Fruit fly (Drosophila melanogaster) whole organism, embryonic: ENCODE measurements around the gene CG12056.

ENCODE experiments used
- Bdp1 ChIP-seq: fragments of 200-800 bp; sonication (Bioruptor generic); optimal IDR thresholded peaks from 3 replicates; lab custom pipeline; 2016; ENCODE audit warnings: missing biosample characterization, missing genetic modification characterization
- CG10267 ChIP-seq: fragments of 200-800 bp; sonication (Bioruptor generic); optimal IDR thresholded peaks from 2 replicates; lab custom pipeline; 2018; ENCODE audit warnings: missing biosample characterization, mild to moderate bottlenecking, missing genetic modification characterization, moderate library complexity
- CG10543 ChIP-seq: fragments of 200-800 bp; sonication (Bioruptor generic); optimal IDR thresholded peaks from 3 replicates; lab custom pipeline; 2017; ENCODE audit warnings: missing biosample characterization, mild to moderate bottlenecking, missing genetic modification characterization, moderate library complexity
- CG12391 ChIP-seq: fragments of 200-800 bp; sonication (Bioruptor generic); optimal IDR thresholded peaks from 3 replicates; lab custom pipeline; 2018; ENCODE audit warnings: missing biosample characterization, mild to moderate bottlenecking, missing genetic modification characterization, moderate library complexity
- CG12659 ChIP-seq: fragments of 200-800 bp; sonication (Bioruptor generic); optimal IDR thresholded peaks from 3 replicates; lab custom pipeline; 2017; ENCODE audit warnings: mild to moderate bottlenecking, missing biosample characterization, missing genetic modification reagents, missing genetic modification characterization
- CG14667 ChIP-seq: fragments of 200-800 bp; sonication (Bioruptor generic); IDR thresholded peaks from 2 replicates; pipeline ENCODE4 v1.3.6; 2022; ENCODE audit warnings: missing biosample characterization, missing genetic modification characterization
- CG14710 ChIP-seq: fragments of 200-800 bp; sonication (Bioruptor generic); optimal IDR thresholded peaks from 3 replicates; lab custom pipeline; 2019; ENCODE audit warnings: missing biosample characterization, mild to moderate bottlenecking, missing genetic modification characterization, moderate library complexity
- CG14965 ChIP-seq: fragments of 200-800 bp; sonication (Bioruptor generic); optimal IDR thresholded peaks from 2 replicates; lab custom pipeline; 2016; ENCODE audit warnings: missing biosample characterization, missing genetic modification characterization, borderline replicate concordance
- CG15514 ChIP-seq: fragments of 200-800 bp; sonication (Bioruptor generic); optimal IDR thresholded peaks from 3 replicates; lab custom pipeline; 2017; ENCODE audit warnings: missing biosample characterization, missing genetic modification characterization, mild to moderate bottlenecking, moderate library complexity, missing genetic modification reagents
- CG15601 ChIP-seq: fragments of 200-800 bp; sonication (Bioruptor generic); optimal IDR thresholded peaks from 3 replicates; lab custom pipeline; 2019; ENCODE audit warnings: missing biosample characterization, mild to moderate bottlenecking, missing genetic modification characterization, moderate library complexity
- CG16779 ChIP-seq: fragments of 200-800 bp; sonication (Bioruptor generic); IDR thresholded peaks from 2 replicates; pipeline ENCODE4 v1.3.6; 2022; ENCODE audit warnings: missing biosample characterization, missing genetic modification characterization
- CG17829 ChIP-seq: fragments of 200-800 bp; optimal IDR thresholded peaks from 2 replicates; lab custom pipeline; 2019; ENCODE audit warnings: missing biosample characterization, mild to moderate bottlenecking, missing genetic modification characterization, moderate library complexity
- CG18476 ChIP-seq: fragments of 200-800 bp; sonication (Bioruptor generic); optimal IDR thresholded peaks from 2 replicates; lab custom pipeline; 2016; ENCODE audit warnings: missing biosample characterization, mild to moderate bottlenecking, missing genetic modification characterization
- CG2116 ChIP-seq: fragments of 200-800 bp; sonication (Bioruptor generic); optimal IDR thresholded peaks from 3 replicates; lab custom pipeline; 2018; ENCODE audit warnings: missing biosample characterization, mild to moderate bottlenecking, missing genetic modification characterization
- CG2712 ChIP-seq: fragments of 200-800 bp; optimal IDR thresholded peaks from 3 replicates; lab custom pipeline; 2019; ENCODE audit warnings: missing biosample characterization, mild to moderate bottlenecking, missing genetic modification characterization, moderate library complexity
- CG3065 ChIP-seq: fragments of 200-800 bp; sonication (Bioruptor generic); optimal IDR thresholded peaks from 2 replicates; lab custom pipeline; 2016; ENCODE audit warnings: missing biosample characterization, missing genetic modification characterization
- CG4404 ChIP-seq: fragments of 200-800 bp; sonication (Bioruptor generic); IDR thresholded peaks from 2 replicates; pipeline ENCODE4 v1.3.6; 2022; ENCODE audit warnings: missing biosample characterization, missing genetic modification characterization
- CG4617 ChIP-seq: fragments of 200-800 bp; sonication (Bioruptor generic); optimal IDR thresholded peaks from 3 replicates; lab custom pipeline; 2016; ENCODE audit warnings: missing biosample characterization, missing genetic modification characterization, borderline replicate concordance
- CG4707 ChIP-seq: fragments of 200-800 bp; sonication (Bioruptor generic); optimal IDR thresholded peaks from 2 replicates; lab custom pipeline; 2018; ENCODE audit warnings: missing biosample characterization, mild to moderate bottlenecking, missing genetic modification characterization, moderate library complexity
- CG6689 ChIP-seq: fragments of 200-800 bp; sonication (Bioruptor generic); IDR thresholded peaks from 2 replicates; pipeline ENCODE4 v1.3.6; 2022; ENCODE audit warnings: missing biosample characterization, missing genetic modification characterization
- CG8478 ChIP-seq: fragments of >200 bp; optimal IDR thresholded peaks from 2 replicates; lab custom pipeline; 2018
- CG9609 ChIP-seq: fragments of 200-800 bp; sonication (Bioruptor generic); optimal IDR thresholded peaks from 3 replicates; lab custom pipeline; 2016; ENCODE audit warnings: missing biosample characterization, missing genetic modification characterization
- CHES-1-like ChIP-seq: fragments of 200-800 bp; sonication (Bioruptor generic); optimal IDR thresholded peaks from 2 replicates; lab custom pipeline; 2016; ENCODE audit warnings: missing biosample characterization, missing genetic modification characterization
- CTCF ChIP-seq: fragments of 200-800 bp; sonication (Bioruptor generic); optimal IDR thresholded peaks from 2 replicates; lab custom pipeline; 2017; ENCODE audit warnings: missing biosample characterization, mild to moderate bottlenecking, missing genetic modification characterization, moderate library complexity
- Dll ChIP-seq: fragments of 200-800 bp; sonication (Bioruptor generic); IDR thresholded peaks from 4 replicates; pipeline ENCODE4 v1.3.6; 2022; ENCODE audit warnings: missing biosample characterization, missing genetic modification characterization; ENCODE audit not compliant: partially characterized antibody
- Dp ChIP-seq: fragments of 200-800 bp; sonication (Bioruptor generic); optimal IDR thresholded peaks from 2 replicates; lab custom pipeline; 2018; ENCODE audit warnings: missing biosample characterization, mild to moderate bottlenecking, missing genetic modification characterization, moderate library complexity
- HLH3B ChIP-seq: fragments of 200-800 bp; sonication (Bioruptor generic); IDR thresholded peaks from 2 replicates; pipeline ENCODE4 v1.3.6; 2022; ENCODE audit warnings: missing biosample characterization, missing genetic modification characterization
- HmgZ ChIP-seq: fragments of 200-800 bp; sonication (Bioruptor generic); optimal IDR thresholded peaks from 2 replicates; lab custom pipeline; 2018; ENCODE audit warnings: missing biosample characterization, mild to moderate bottlenecking, missing genetic modification characterization
- MESR4 ChIP-seq: fragments of 200-800 bp; sonication (Bioruptor generic); optimal IDR thresholded peaks from 2 replicates; lab custom pipeline; 2018; ENCODE audit warnings: missing biosample characterization, mild to moderate bottlenecking, missing genetic modification characterization, moderate library complexity
- Med ChIP-seq: fragments of 200-800 bp; sonication (Bioruptor generic); peaks from one replicate; lab custom pipeline; 2016; ENCODE audit warnings: missing biosample characterization, missing genetic modification characterization, mild to moderate bottlenecking, inconsistent platforms, moderate library complexity
- Meics ChIP-seq: fragments of 200-800 bp; sonication (Bioruptor generic); optimal IDR thresholded peaks from 2 replicates; lab custom pipeline; 2017; ENCODE audit warnings: missing biosample characterization, mild to moderate bottlenecking, missing genetic modification characterization
- Myb ChIP-seq: fragments of 200-800 bp; sonication (Bioruptor generic); optimal IDR thresholded peaks from 2 replicates; lab custom pipeline; 2016; ENCODE audit warnings: missing biosample characterization, missing genetic modification characterization
- Sin3A ChIP-seq: fragments of >200 bp; optimal IDR thresholded peaks from 2 replicates; lab custom pipeline; 2018
- Sry-β ChIP-seq: fragments of 200-800 bp; sonication (Bioruptor generic); optimal IDR thresholded peaks from 2 replicates; lab custom pipeline; 2018; ENCODE audit warnings: missing biosample characterization, mild to moderate bottlenecking, missing genetic modification characterization, moderate library complexity
- Sry-δ ChIP-seq: fragments of 200-800 bp; sonication (Bioruptor generic); optimal IDR thresholded peaks from 2 replicates; lab custom pipeline; 2016; ENCODE audit warnings: missing biosample characterization, missing genetic modification characterization
- Stat92E ChIP-seq, 3 experiments: fragments of >200 bp in 2 of 3; fragments of 200-800 bp in 1 of 3; sonication (Bioruptor generic) in 1 of 3; optimal IDR thresholded peaks; 2 replicates each; lab custom pipeline; 2017 to 2019; ENCODE audit warnings: missing biosample characterization in 3 of 3, missing genetic modification characterization in 3 of 3, mild to moderate bottlenecking in 1 of 3, moderate library complexity in 1 of 3
- YL-1 ChIP-seq: fragments of 200-800 bp; sonication (Bioruptor generic); optimal IDR thresholded peaks from 3 replicates; lab custom pipeline; 2017; ENCODE audit warnings: missing biosample characterization, mild to moderate bottlenecking, missing genetic modification characterization
- esg ChIP-seq: fragments of 200-800 bp; sonication (Bioruptor generic); conservative IDR thresholded peaks from 2 replicates; pipeline ENCODE4 v1.3.6; 2022; ENCODE audit warnings: missing biosample characterization, missing genetic modification characterization
- fd102C ChIP-seq: fragments of 200-800 bp; sonication (Bioruptor generic); optimal IDR thresholded peaks from 2 replicates; lab custom pipeline; 2018; ENCODE audit warnings: missing biosample characterization, mild to moderate bottlenecking, missing genetic modification characterization, moderate library complexity
- gfzf ChIP-seq: fragments of 200-800 bp; sonication (Bioruptor generic); optimal IDR thresholded peaks from 2 replicates; lab custom pipeline; 2016; ENCODE audit warnings: missing biosample characterization, mild to moderate bottlenecking, missing genetic modification characterization, moderate library complexity
- grau ChIP-seq: fragments of 200-800 bp; optimal IDR thresholded peaks from 3 replicates; lab custom pipeline; 2019; ENCODE audit warnings: missing biosample characterization, mild to moderate bottlenecking, missing genetic modification characterization, moderate library complexity
- hth ChIP-seq: fragments of >200 bp; optimal IDR thresholded peaks from 2 replicates; lab custom pipeline; 2017; ENCODE audit warnings: inconsistent platforms
- nmo ChIP-seq: fragments of 200-800 bp; sonication (Bioruptor generic); optimal IDR thresholded peaks from 2 replicates; lab custom pipeline; 2018; ENCODE audit warnings: missing biosample characterization, mild to moderate bottlenecking, missing genetic modification characterization, moderate library complexity
- phol ChIP-seq: fragments of 200-800 bp; sonication (Bioruptor generic); optimal IDR thresholded peaks from 3 replicates; lab custom pipeline; 2018; ENCODE audit warnings: missing biosample characterization, mild to moderate bottlenecking, missing genetic modification characterization, moderate library complexity
- row ChIP-seq: fragments of 200-800 bp; sonication (Bioruptor generic); IDR thresholded peaks from 3 replicates; pipeline ENCODE4 v1.3.6; 2022; ENCODE audit warnings: missing biosample characterization, missing genetic modification characterization
- sens ChIP-seq: fragments of 200-800 bp; sonication (Bioruptor generic); peaks from one replicate; lab custom pipeline; 2016; ENCODE audit warnings: missing biosample characterization, missing genetic modification characterization
- sug ChIP-seq: fragments of 200-800 bp; optimal IDR thresholded peaks from 2 replicates; lab custom pipeline; 2019; ENCODE audit warnings: missing biosample characterization, mild to moderate bottlenecking, missing genetic modification characterization, moderate library complexity
- trem ChIP-seq: fragments of 200-800 bp; optimal IDR thresholded peaks from 3 replicates; lab custom pipeline; 2019; ENCODE audit warnings: missing biosample characterization, mild to moderate bottlenecking, missing genetic modification characterization, moderate library complexity

The CG12056 gene

dm6 chrX:9148989-9149522 is 43.4 kb upstream of the CG12056 start, which contains the start of the genes fh and Bap111 (continued):
- no peak for TF ChIP-seq fd102C (GFP tag; lab: Kevin White, UChicago)
- TF ChIP-seq CG12391 (tag; lab: Kevin White, UChicago), result peak; percentile 21
- TF ChIP-seq sens (GFP tag; lab: Kevin White, UChicago), result peak; percentile 90
- TF ChIP-seq Stat92E (GFP tag; optimal IDR thresholded peaks at IDR 0.05; lab: Kevin White, UChicago), result peak in 1 of 3 experiments; percentile 48
- TF ChIP-seq CHES-1-like (GFP tag; lab: Kevin White, UChicago), result peak; percentile 50
- TF ChIP-seq grau, result peak; percentile 19
- TF ChIP-seq nmo (GFP tag; lab: Kevin White, UChicago), result peak; percentile 38
- no peak for TF ChIP-seq Dll (GFP tag; lab: Robert Waterston, UW)
- peak; percentile 25; the same call in 1 of the 3 replicates for TF ChIP-seq row (GFP tag; lab: Robert Waterston, UW)
- peak; percentile 23 for TF ChIP-seq Myb (GFP tag; lab: Kevin White, UChicago)
- no peak for TF ChIP-seq CG8478 (lab: Kevin White, UChicago)
- peak; percentile 42 for TF ChIP-seq CG2712 (tag; lab: Kevin White, UChicago)
- peak; percentile 54 for TF ChIP-seq Med
- peak; percentile 22 for TF ChIP-seq CG4617
- peak; percentile 84 for TF ChIP-seq CG10267 (tag; lab: Kevin White, UChicago)
- TF ChIP-seq phol (tag; lab: Kevin White, UChicago), result peak; percentile 96
- peak; percentile 16 for TF ChIP-seq Sin3A
- no peak for TF ChIP-seq CG6689 (GFP tag; lab: Robert Waterston, UW)
- no peak for TF ChIP-seq CG4707
- TF ChIP-seq CTCF, result peak; percentile 17
- TF ChIP-seq gfzf (GFP tag; lab: Kevin White, UChicago), result peak; percentile 85
- peak; percentile 22 for TF ChIP-seq Dp (GFP tag; lab: Kevin White, UChicago)
- peak; percentile 72 for TF ChIP-seq MESR4 (GFP tag; lab: Kevin White, UChicago)
- TF ChIP-seq CG14965 (GFP tag; lab: Kevin White, UChicago), result no peak
- TF ChIP-seq CG4404 (GFP tag; lab: Robert Waterston, UW), result no peak
- TF ChIP-seq CG14710 (tag; lab: Kevin White, UChicago), result peak; percentile 59
- TF ChIP-seq YL-1, result peak; percentile 72
- peak; percentile 18 for TF ChIP-seq HmgZ (tag; lab: Kevin White, UChicago)
- peak; percentile 23 for TF ChIP-seq Sry-δ (GFP tag; lab: Kevin White, UChicago)
- no peak for TF ChIP-seq CG3065 (GFP tag; lab: Kevin White, UChicago)
- TF ChIP-seq CG2116 (GFP tag; lab: Kevin White, UChicago), result peak; percentile 22
- TF ChIP-seq CG10543 (GFP tag; lab: Kevin White, UChicago), result no peak
- no peak for TF ChIP-seq Bdp1 (GFP tag; lab: Kevin White, UChicago)
- no peak for TF ChIP-seq Meics
- no peak for TF ChIP-seq hth (lab: Kevin White, UChicago)
- no peak for TF ChIP-seq CG14667 (GFP tag; lab: Robert Waterston, UW)
- TF ChIP-seq HLH3B (GFP tag; lab: Robert Waterston, UW), result no peak
- TF ChIP-seq CG15601 (tag; lab: Kevin White, UChicago), result peak; percentile 7
- TF ChIP-seq CG16779, result no peak
- TF ChIP-seq CG12659 (GFP tag; lab: Kevin White, UChicago), result peak; percentile 64
- no peak for TF ChIP-seq CG9609
- peak; percentile 7 for TF ChIP-seq sug (tag; lab: Kevin White, UChicago)
- peak; percentile 19 for TF ChIP-seq CG17829 (tag; lab: Kevin White, UChicago)
- peak; percentile 99 for TF ChIP-seq trem (tag; lab: Kevin White, UChicago)
- TF ChIP-seq CG18476 (GFP tag; lab: Kevin White, UChicago), result no peak
- no peak for TF ChIP-seq esg (GFP tag; lab: Robert Waterston, UW)
- no peak for TF ChIP-seq Sry-β (GFP tag; lab: Kevin White, UChicago)
- peak; percentile 12 for TF ChIP-seq CG15514 (GFP tag; lab: Kevin White, UChicago)
- TF ChIP-seq, all 482 proteins: peak for 39
